Fruit fly (Drosophila melanogaster) Kc167 (cell line): ENCODE results near the gene CG5835.

Experiments used
- Myc ChIP-seq: fragments of >200 bp; optimal IDR thresholded peaks from 2 replicates; lab custom pipeline; 2017; ENCODE audit warnings: missing external identifiers
- Sin3A ChIP-seq: fragments of >200 bp; optimal IDR thresholded peaks from 2 replicates; lab custom pipeline; 2018; ENCODE audit warnings: missing external identifiers
- h ChIP-seq: fragments of >200 bp; optimal IDR thresholded peaks from 3 replicates; lab custom pipeline; 2018; ENCODE audit warnings: missing external identifiers
- insv ChIP-seq: fragments of >200 bp; optimal IDR thresholded peaks from 3 replicates; lab custom pipeline; 2018; ENCODE audit warnings: missing external identifiers
- psq ChIP-seq: fragments of >200 bp; optimal IDR thresholded peaks from 2 replicates; lab custom pipeline; 2017; ENCODE audit warnings: missing external identifiers
- ttk ChIP-seq: sonication (Bioruptor generic); optimal IDR thresholded peaks from 2 replicates; lab custom pipeline; 2017; ENCODE audit warnings: missing external identifiers

Gene CG5835

dm6 chr3R:19164873-19165456, 11.5 kb upstream of the CG5835 start:
- TF ChIP-seq Myc (lab: Kevin White, UChicago) (no peak), h (no peak), ttk (lab: Kevin White, UChicago) (no peak), psq (no peak), insv (lab: Kevin White, UChicago) (no peak), Sin3A (lab: Kevin White, UChicago) (no peak)

dm6 chr3R:19163972-19164819, 10.7 kb upstream of the CG5835 start, which contains the start of gene sqz:
TSS of gene sqz (plus strand) at chr3R:19164211.
- no peak for TF ChIP-seq Myc (lab: Kevin White, UChicago)
- TF ChIP-seq ttk (lab: Kevin White, UChicago): no peak
- TF ChIP-seq insv (lab: Kevin White, UChicago): no peak
- TF ChIP-seq Sin3A (lab: Kevin White, UChicago): no peak
- TF ChIP-seq h: no peak
- TF ChIP-seq psq: no peak

- TF ChIP-seq insv (lab: Kevin White, UChicago) (no peak), psq (no peak), Sin3A (lab: Kevin White, UChicago) (no peak), Myc (lab: Kevin White, UChicago) (no peak), ttk (lab: Kevin White, UChicago) (no peak), h (no peak)
Observed at dm6 chr3R:19162135-19162616, 8.7 kb upstream of the CG5835 start, which contains the start of the genes CG42359 and Nsun5. TSS of gene CG42359 (minus strand) at chr3R:19162300. TSS of gene Nsun5 (minus strand) at chr3R:19162300.

dm6 chr3R:19159778-19160177, 6.3 kb upstream of the CG5835 start, which contains the start of gene CG11779:
TSS of gene CG11779 (minus strand) at chr3R:19159878.
- no peak for TF ChIP-seq insv (lab: Kevin White, UChicago)
- no peak for TF ChIP-seq h
- TF ChIP-seq Myc (lab: Kevin White, UChicago): no peak
- no peak for TF ChIP-seq psq
- no peak for TF ChIP-seq ttk (lab: Kevin White, UChicago)
- TF ChIP-seq Sin3A (lab: Kevin White, UChicago): no peak

dm6 chr3R:19157997-19158396, 4.5 kb upstream of the CG5835 start:
- TF ChIP-seq Myc (lab: Kevin White, UChicago): no peak

dm6 chr3R:19156670-19157402, 3.4 kb upstream of the CG5835 start, which contains the start of gene nanos:
TSS of gene nanos (plus strand) at chr3R:19157238.
- TF ChIP-seq Sin3A (lab: Kevin White, UChicago) (no peak), Myc (lab: Kevin White, UChicago) (no peak), h (no peak), psq (no peak), ttk (lab: Kevin White, UChicago) (no peak), insv (lab: Kevin White, UChicago) (no peak)

- TF ChIP-seq Myc (lab: Kevin White, UChicago) (no peak), Sin3A (lab: Kevin White, UChicago) (no peak), psq (no peak), h (no peak), insv (lab: Kevin White, UChicago) (no peak), ttk (lab: Kevin White, UChicago) (no peak)
Observed at dm6 chr3R:19152835-19153234, 651 bp downstream of the CG5835 start.

- TF ChIP-seq Sin3A (lab: Kevin White, UChicago) (no peak), psq (no peak), Myc (lab: Kevin White, UChicago) (no peak), insv (lab: Kevin White, UChicago) (no peak), h (no peak), ttk (lab: Kevin White, UChicago) (no peak)
Observed at dm6 chr3R:19151848-19152787, 1.4 kb downstream of the CG5835 start.

- no peak for TF ChIP-seq psq
- no peak for TF ChIP-seq Myc (lab: Kevin White, UChicago)
- TF ChIP-seq insv (lab: Kevin White, UChicago): no peak
Observed at dm6 chr3R:19150856-19151651, 2.4 kb downstream of the CG5835 start.

- TF ChIP-seq Myc (lab: Kevin White, UChicago) (no peak), psq (no peak), insv (lab: Kevin White, UChicago) (no peak), h (no peak), Sin3A (lab: Kevin White, UChicago) (no peak)
Observed at dm6 chr3R:19147511-19148239, 5.8 kb downstream of the CG5835 start, which contains the start of gene Ppcs. TSS of gene Ppcs (minus strand) at chr3R:19147910.
